Worm (Caenorhabditis elegans) whole organism, L2 larva: Measurements from ENCODE around the gene ZK262.20.

ENCODE experiments used
- fos-1 ChIP-seq: fragments of 150-350 bp; optimal IDR thresholded peaks from 2 replicates; lab custom pipeline; 2014; ENCODE audit warnings: missing biosample characterization, missing genetic modification characterization
- skn-1 ChIP-seq: sonication (generic microtip); optimal IDR thresholded peaks from 2 replicates; lab custom pipeline; 2017; ENCODE audit warnings: missing biosample characterization, missing genetic modification characterization
- snpc-4 ChIP-seq: fragments of 150-350 bp; optimal IDR thresholded peaks from 2 replicates; lab custom pipeline; 2014; ENCODE audit warnings: missing biosample characterization, missing genetic modification characterization
- ztf-4 ChIP-seq: fragments of 150-350 bp; optimal IDR thresholded peaks from 2 replicates; lab custom pipeline; 2014; ENCODE audit warnings: missing biosample characterization, missing genetic modification characterization

DNA sequence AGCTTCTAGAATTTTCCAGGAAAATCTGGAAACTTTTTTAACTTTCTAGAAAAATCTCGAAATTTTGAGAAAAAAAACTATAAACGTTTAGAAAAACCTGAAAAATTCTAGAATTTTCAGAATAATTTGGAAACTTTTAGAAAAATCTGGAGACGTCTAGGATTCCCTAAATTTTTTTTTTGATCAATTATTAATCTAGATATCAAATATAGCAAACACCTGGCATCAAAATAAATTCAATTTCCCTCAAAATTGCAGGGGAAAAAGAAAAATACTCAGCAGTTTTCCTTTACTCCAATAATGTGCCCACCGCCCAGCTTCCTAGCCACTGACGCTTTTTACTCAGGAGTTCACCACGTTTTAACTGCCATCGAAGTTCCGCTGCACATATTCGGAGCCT, 39.4 kb upstream of the ZK262.20 start, which contains the start of gene srh-181:
- TF ChIP-seq skn-1 (tag; lab: Kevin White, UChicago) (no peak), snpc-4 (tag; lab: Kevin White, UChicago) (no peak), ztf-4 (tag; lab: Kevin White, UChicago) (no peak), fos-1 (tag; lab: Kevin White, UChicago) (no peak)
